Worm (Caenorhabditis elegans) whole organism, late embryonic: ENCODE data around the gene T19D2.3.

Experiments used
- C08G9.2 ChIP-seq: sonication (generic microtip); optimal IDR thresholded peaks from 2 replicates; lab custom pipeline; 2016; ENCODE audit warnings: mild to moderate bottlenecking, missing genetic modification characterization, moderate library complexity, missing compliant biosample characterization
- C38D4.7 ChIP-seq: fragments of 200-800 bp; sonication (Bioruptor generic); optimal IDR thresholded peaks from 2 replicates; lab custom pipeline; 2018; ENCODE audit warnings: mild to moderate bottlenecking, missing genetic modification characterization, moderate library complexity, missing compliant biosample characterization
- K02D7.2 ChIP-seq: sonication (generic microtip); optimal IDR thresholded peaks from 2 replicates; lab custom pipeline; 2017; ENCODE audit warnings: mild to moderate bottlenecking, missing genetic modification characterization, missing compliant biosample characterization
- K09A11.1 ChIP-seq: sonication (generic microtip); optimal IDR thresholded peaks from 2 replicates; lab custom pipeline; 2017; ENCODE audit warnings: antibody characterized with exemption, mild to moderate bottlenecking, missing genetic modification characterization, missing compliant biosample characterization; ENCODE audit not compliant: insufficient read depth
- T23F11.4 ChIP-seq: fragments of 200-800 bp; sonication (Bioruptor generic); optimal IDR thresholded peaks from 2 replicates; lab custom pipeline; 2018; ENCODE audit warnings: mild to moderate bottlenecking, missing genetic modification characterization, missing compliant biosample characterization
- Y22D7AL.16 ChIP-seq: sonication (generic microtip); optimal IDR thresholded peaks from 2 replicates; lab custom pipeline; 2016; ENCODE audit warnings: missing genetic modification characterization, missing compliant biosample characterization
- ama-1 ChIP-seq: fragments of 150-350 bp; optimal IDR thresholded peaks from 2 replicates; lab custom pipeline; 2014
- ceh-14 ChIP-seq: sonication (generic microtip); optimal IDR thresholded peaks from 2 replicates; lab custom pipeline; 2016; ENCODE audit warnings: missing genotype, missing genetic modification characterization, missing compliant biosample characterization
- ceh-19 ChIP-seq: fragments of 200-800 bp; sonication (Bioruptor generic); optimal IDR thresholded peaks from 2 replicates; lab custom pipeline; 2018; ENCODE audit warnings: mild to moderate bottlenecking, missing genetic modification characterization, missing compliant biosample characterization
- ceh-2 ChIP-seq: sonication (generic microtip); optimal IDR thresholded peaks from 2 replicates; lab custom pipeline; 2016; ENCODE audit warnings: missing genotype, missing genetic modification characterization, missing compliant biosample characterization
- ceh-30 ChIP-seq: fragments of 150-350 bp; optimal IDR thresholded peaks from 2 replicates; lab custom pipeline; 2014; ENCODE audit warnings: missing biosample characterization, missing genetic modification characterization
- ceh-31 ChIP-seq: sonication (generic microtip); optimal IDR thresholded peaks from 2 replicates; lab custom pipeline; 2016; ENCODE audit warnings: missing genetic modification characterization, missing compliant biosample characterization
- ceh-45 ChIP-seq: fragments of 200-800 bp; sonication (Bioruptor generic); IDR thresholded peaks from 2 replicates; pipeline ENCODE4 v1.3.6; 2022; ENCODE audit warnings: missing genetic modification reagents, missing genetic modification characterization, missing compliant biosample characterization
- dve-1 ChIP-seq: sonication (generic microtip); optimal IDR thresholded peaks from 2 replicates; lab custom pipeline; 2017; ENCODE audit warnings: antibody characterized with exemption, mild to moderate bottlenecking, missing genetic modification characterization, missing compliant biosample characterization
- ets-4 ChIP-seq: sonication (generic microtip); optimal IDR thresholded peaks from 2 replicates; lab custom pipeline; 2016; ENCODE audit warnings: missing genetic modification characterization, missing compliant biosample characterization
- fax-1 ChIP-seq: sonication (generic microtip); optimal IDR thresholded peaks from 2 replicates; lab custom pipeline; 2016; ENCODE audit warnings: missing genotype, missing genetic modification characterization, missing compliant biosample characterization
- fkh-10 ChIP-seq: fragments of 150-350 bp; optimal IDR thresholded peaks from 2 replicates; lab custom pipeline; 2014; ENCODE audit warnings: missing biosample characterization, missing genetic modification reagents, missing genetic modification characterization
- hlh-13 ChIP-seq: fragments of 200-800 bp; sonication (Bioruptor generic); optimal IDR thresholded peaks from 2 replicates; lab custom pipeline; 2018; ENCODE audit warnings: mild to moderate bottlenecking, missing genetic modification characterization, missing compliant biosample characterization
- lin-11 ChIP-seq: fragments of 200-800 bp; sonication (Bioruptor generic); optimal IDR thresholded peaks from 2 replicates; lab custom pipeline; 2018; ENCODE audit warnings: mild to moderate bottlenecking, missing genetic modification characterization, missing compliant biosample characterization
- nhr-232 ChIP-seq: sonication (generic microtip); optimal IDR thresholded peaks from 2 replicates; lab custom pipeline; 2016; ENCODE audit warnings: missing genetic modification characterization, missing compliant biosample characterization
- odd-2 ChIP-seq: sonication (generic microtip); optimal IDR thresholded peaks from 2 replicates; lab custom pipeline; 2017; ENCODE audit warnings: antibody characterized with exemption, mild to moderate bottlenecking, missing genetic modification characterization, missing compliant biosample characterization
- pag-3 ChIP-seq: sonication (generic microtip); optimal IDR thresholded peaks from 2 replicates; lab custom pipeline; 2016; ENCODE audit warnings: missing compliant biosample characterization, missing genetic modification characterization, borderline replicate concordance
- pat-9 ChIP-seq: fragments of 200-800 bp; sonication (Bioruptor generic); optimal IDR thresholded peaks from 2 replicates; lab custom pipeline; 2018; ENCODE audit warnings: mild to moderate bottlenecking, missing genetic modification characterization, moderate library complexity, missing compliant biosample characterization
- pha-2 ChIP-seq: sonication (generic microtip); optimal IDR thresholded peaks from 2 replicates; lab custom pipeline; 2017; ENCODE audit warnings: mild to moderate bottlenecking, missing genetic modification characterization, missing compliant biosample characterization
- ref-2 ChIP-seq: sonication (generic microtip); optimal IDR thresholded peaks from 2 replicates; lab custom pipeline; 2016; ENCODE audit warnings: missing genetic modification characterization, missing compliant biosample characterization
- rnt-1 ChIP-seq: sonication (generic microtip); optimal IDR thresholded peaks from 2 replicates; lab custom pipeline; 2016; ENCODE audit warnings: missing genetic modification characterization, missing compliant biosample characterization
- sdc-2 ChIP-seq: sonication (generic microtip); optimal IDR thresholded peaks from 2 replicates; lab custom pipeline; 2016; ENCODE audit warnings: missing genotype, missing genetic modification characterization, missing compliant biosample characterization
- tbx-7 ChIP-seq: sonication (generic microtip); optimal IDR thresholded peaks from 2 replicates; lab custom pipeline; 2016; ENCODE audit warnings: missing genotype, missing genetic modification characterization, missing compliant biosample characterization
- unc-3 ChIP-seq, 2 experiments: fragments of 200-800 bp in 1 of 2; sonication (Bioruptor generic) in 1 of 2; sonication (generic microtip) in 1 of 2; conservative IDR thresholded peaks in 1 of 2; optimal IDR thresholded peaks in 1 of 2; 2 replicates each; pipeline versions ENCODE4 v1.3.6 to Lab custom; 2016 to 2022; ENCODE audit warnings: missing compliant biosample characterization in 2 of 2, missing genetic modification characterization in 2 of 2, missing genetic modification reagents in 1 of 2
- unc-42 ChIP-seq: sonication (generic microtip); optimal IDR thresholded peaks from 2 replicates; lab custom pipeline; 2016; ENCODE audit warnings: missing genotype, missing genetic modification characterization, missing compliant biosample characterization
- unc-55 ChIP-seq: sonication (generic microtip); optimal IDR thresholded peaks from 2 replicates; lab custom pipeline; 2017; ENCODE audit warnings: missing biosample characterization, missing genetic modification reagents, missing genetic modification characterization
- unc-86 ChIP-seq: sonication (generic microtip); optimal IDR thresholded peaks from 2 replicates; lab custom pipeline; 2016; ENCODE audit warnings: missing genetic modification characterization, missing compliant biosample characterization
- zip-5 ChIP-seq: sonication (generic microtip); optimal IDR thresholded peaks from 2 replicates; lab custom pipeline; 2016; ENCODE audit warnings: missing genetic modification characterization, missing compliant biosample characterization
- ztf-16 ChIP-seq: sonication (generic microtip); optimal IDR thresholded peaks from 2 replicates; lab custom pipeline; 2017; ENCODE audit warnings: missing genetic modification characterization, missing compliant biosample characterization

The T19D2.3 gene

ce11 chrX:3937483-3937882, 1.6 kb upstream of the T19D2.3 start:
- TF ChIP-seq pag-3 (tag; lab: Kevin White, UChicago) (no peak), ceh-31 (tag; lab: Kevin White, UChicago) (no peak), C08G9.2 (tag; lab: Kevin White, UChicago) (no peak), fkh-10 (GFP tag; lab: Kevin White, UChicago) (no peak), K09A11.1 (tag; lab: Kevin White, UChicago) (no peak), lin-11 (tag; lab: Kevin White, UChicago) (no peak), Y22D7AL.16 (tag; lab: Kevin White, UChicago) (no peak), zip-5 (no peak), pha-2 (no peak), unc-3 (GFP tag; conservative IDR thresholded peaks at IDR 0.05; lab: Robert Waterston, UW) (no peak), unc-3 (tag; optimal IDR thresholded peaks at IDR 0.05; lab: Kevin White, UChicago) (no peak), unc-86 (no peak), fax-1 (tag; lab: Kevin White, UChicago) (no peak), K02D7.2 (no peak)

ce11 chrX:3937884-3938283, 1.2 kb upstream of the T19D2.3 start:
- TF ChIP-seq ceh-19 (GFP tag; lab: Kevin White, UChicago) (no peak), ama-1 (lab: Kevin White, UChicago) (no peak), C08G9.2 (tag; lab: Kevin White, UChicago) (no peak), ceh-45 (GFP tag; lab: Robert Waterston, UW) (no peak), hlh-13 (GFP tag; lab: Kevin White, UChicago) (no peak), unc-55 (GFP tag; lab: Kevin White, UChicago) (no peak), rnt-1 (no peak), ceh-30 (tag; lab: Kevin White, UChicago) (no peak), ceh-2 (tag; lab: Kevin White, UChicago) (no peak), odd-2 (tag; lab: Kevin White, UChicago) (no peak), ztf-16 (tag; lab: Kevin White, UChicago) (no peak), pat-9 (tag; lab: Kevin White, UChicago) (no peak), Y22D7AL.16 (tag; lab: Kevin White, UChicago) (no peak), K09A11.1 (tag; lab: Kevin White, UChicago) (no peak), ref-2 (tag; lab: Kevin White, UChicago) (no peak)

DNA sequence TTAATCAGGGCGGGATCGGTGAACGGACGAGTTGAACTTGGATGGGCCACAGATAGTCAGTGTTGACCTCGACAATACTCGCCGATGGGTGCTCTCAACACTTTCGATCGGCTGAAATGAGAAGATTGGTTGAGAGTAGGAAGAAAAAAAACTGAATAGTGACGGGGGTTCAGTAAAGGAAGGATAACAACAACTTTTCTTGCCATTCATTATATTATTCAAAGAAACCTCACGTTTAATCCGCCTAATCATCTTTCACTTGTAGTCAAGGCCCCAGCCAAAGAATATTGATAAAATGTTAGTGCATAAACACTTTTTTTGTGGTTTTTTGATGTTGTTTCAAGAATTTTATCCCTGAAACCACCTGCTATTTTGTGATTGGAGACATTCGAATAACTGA, 3.2 kb downstream of the T19D2.3 start, which contains the start of gene T19D2.13:
Gene T19D2.13, minus strand, starts transcription at position 101 of the 400 bp plus-strand sequence.
- TF ChIP-seq nhr-232 (no peak), unc-3 (GFP tag; conservative IDR thresholded peaks at IDR 0.05; lab: Robert Waterston, UW) (no peak), unc-3 (tag; optimal IDR thresholded peaks at IDR 0.05; lab: Kevin White, UChicago) (no peak), hlh-13 (GFP tag; lab: Kevin White, UChicago) (no peak), ceh-31 (tag; lab: Kevin White, UChicago) (no peak), ztf-16 (tag; lab: Kevin White, UChicago) (no peak), lin-11 (tag; lab: Kevin White, UChicago) (no peak), sdc-2 (tag; lab: Kevin White, UChicago) (no peak), dve-1 (tag; lab: Kevin White, UChicago) (no peak), C38D4.7 (GFP tag; lab: Kevin White, UChicago) (no peak), T23F11.4 (GFP tag; lab: Kevin White, UChicago) (no peak), ceh-14 (tag; lab: Kevin White, UChicago) (no peak), odd-2 (tag; lab: Kevin White, UChicago) (no peak), fax-1 (tag; lab: Kevin White, UChicago) (no peak), unc-42 (tag; lab: Kevin White, UChicago) (no peak), ceh-19 (GFP tag; lab: Kevin White, UChicago) (no peak), ets-4 (tag; lab: Kevin White, UChicago) (no peak), C08G9.2 (tag; lab: Kevin White, UChicago) (no peak), pag-3 (tag; lab: Kevin White, UChicago) (no peak), rnt-1 (no peak), tbx-7 (tag; lab: Kevin White, UChicago) (no peak)
